Worm (Caenorhabditis elegans) whole organism, L1 larva: ENCODE results near the gene B0457.2.

ENCODE experiments used
- nhr-28 ChIP-seq: fragments of 150-350 bp; optimal IDR thresholded peaks from 2 replicates; lab custom pipeline; 2014; ENCODE audit warnings: missing biosample characterization, missing genetic modification characterization
- pag-3 ChIP-seq: sonication (generic microtip); optimal IDR thresholded peaks from 2 replicates; lab custom pipeline; 2017; ENCODE audit warnings: missing genetic modification characterization, mild to moderate bottlenecking, missing compliant biosample characterization, antibody characterized with exemption, borderline replicate concordance; ENCODE audit not compliant: insufficient read depth
- skn-1 ChIP-seq: fragments of 150-350 bp; optimal IDR thresholded peaks from 2 replicates; lab custom pipeline; 2014; ENCODE audit warnings: missing biosample characterization, missing genetic modification characterization
- snpc-4 ChIP-seq: fragments of 150-350 bp; optimal IDR thresholded peaks from 2 replicates; lab custom pipeline; 2014; ENCODE audit warnings: missing biosample characterization, missing genetic modification characterization
- zag-1 ChIP-seq: fragments of 150-350 bp; optimal IDR thresholded peaks from 2 replicates; lab custom pipeline; 2014; ENCODE audit warnings: missing biosample characterization, missing genetic modification characterization

ce11 chrII:8930763-8931162, 4.4 kb upstream of the B0457.2 start, which contains the start of gene enol-1:
- TF ChIP-seq nhr-28 (tag; lab: Kevin White, UChicago): no peak
- no peak for TF ChIP-seq zag-1 (tag; lab: Kevin White, UChicago)
- TF ChIP-seq skn-1 (tag; lab: Kevin White, UChicago): no peak
- no peak for TF ChIP-seq snpc-4
- TF ChIP-seq pag-3 (tag; lab: Kevin White, UChicago): no peak
